Worm (Caenorhabditis elegans): ENCODE data around the gene ugt-46.

DNA sequence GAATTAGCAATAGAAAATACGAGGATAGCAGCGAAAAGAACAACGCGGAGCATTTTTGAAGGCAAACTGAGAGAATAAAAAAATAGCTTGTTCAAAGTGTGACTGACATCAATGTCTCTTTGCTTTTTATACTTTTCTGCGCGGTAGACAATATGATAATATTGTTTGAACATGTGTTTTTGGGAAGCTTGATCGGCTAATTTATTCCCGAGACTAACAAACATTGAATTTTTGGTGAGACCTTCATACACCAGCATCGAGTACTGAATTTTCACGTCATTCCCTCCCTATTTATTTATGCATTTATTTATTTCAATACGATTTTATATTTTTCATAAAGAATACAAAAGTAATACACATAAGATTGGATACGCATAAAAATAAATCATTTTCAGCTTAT, 820 bp upstream of the ugt-46 start, which contains the start of gene B0310.6:
- TF ChIP-seq snpc-4 (tag; optimal IDR thresholded peaks at IDR 0.05), result no peak
- TF ChIP-seq nhr-11 (tag; optimal IDR thresholded peaks at IDR 0.05), result no peak
- TF ChIP-seq fos-1 (tag; optimal IDR thresholded peaks at IDR 0.05), result no peak
- no peak for TF ChIP-seq R02D3.7 (tag; optimal IDR thresholded peaks at IDR 0.05)
- TF ChIP-seq mdl-1 (tag; optimal IDR thresholded peaks at IDR 0.05), result no peak
- no peak for TF ChIP-seq elt-3 (tag; optimal IDR thresholded peaks at IDR 0.05)
- no peak for TF ChIP-seq unc-62 (GFP tag; optimal IDR thresholded peaks at IDR 0.05)
- no peak for TF ChIP-seq tbx-2 (tag; optimal IDR thresholded peaks at IDR 0.05)
- TF ChIP-seq nhr-28 (tag; optimal IDR thresholded peaks at IDR 0.05), result no peak
- no peak for TF ChIP-seq zag-1 (tag; optimal IDR thresholded peaks at IDR 0.05)
